Worm (Caenorhabditis elegans): Measurements from ENCODE around the gene ech-1.1.

The ech-1.1 gene

DNA sequence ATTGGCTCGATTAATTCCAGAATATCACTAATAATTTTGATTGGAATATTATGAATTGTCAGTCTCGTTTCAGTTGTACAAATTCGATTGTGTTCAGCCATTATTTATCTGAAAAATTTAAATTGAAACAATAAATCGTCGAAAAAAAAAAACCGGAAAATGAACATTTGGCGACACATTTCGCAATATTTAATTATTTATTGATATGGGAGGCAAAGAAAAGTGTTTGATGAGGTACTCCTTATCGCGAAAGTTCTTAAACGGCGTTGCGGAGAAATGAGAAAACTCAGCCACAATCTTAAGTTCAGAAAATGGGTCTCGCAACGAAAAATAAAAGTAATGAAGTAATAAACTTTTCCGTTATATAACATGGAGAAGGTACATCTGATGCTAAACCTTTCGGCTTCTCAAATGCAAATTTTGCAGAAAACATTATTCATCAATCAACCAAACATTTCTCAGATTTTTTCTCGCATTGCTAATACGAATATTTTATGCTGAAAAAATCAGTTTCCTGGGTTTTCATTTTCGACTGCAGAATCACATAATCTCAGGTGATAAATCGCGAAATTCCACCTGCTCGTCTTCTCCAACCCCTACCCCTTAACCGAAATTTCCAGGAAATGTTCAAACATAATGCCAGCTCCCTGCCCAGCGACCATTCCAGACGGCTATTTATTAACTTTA lies 38.5 kb upstream of the ech-1.1 start, which contains the start of the genes T06E6.15 and sri-7:
Gene T06E6.15 (minus strand): TSS at position 101 of the 687 bp plus-strand sequence.
Gene sri-7 (plus strand): TSS at position 637 of the 687 bp plus-strand sequence.
- no peak for TF ChIP-seq madf-3 (GFP tag; IDR thresholded peaks at IDR 0.05)
- TF ChIP-seq athp-1 (tag; optimal IDR thresholded peaks at IDR 0.05) = no peak
- no peak for TF ChIP-seq dox-1 (GFP tag; IDR thresholded peaks at IDR 0.05)
- no peak for TF ChIP-seq F52B5.7 (tag; optimal IDR thresholded peaks at IDR 0.05)
- TF ChIP-seq F49E8.2 (tag; optimal IDR thresholded peaks at IDR 0.05; ENCODE audit: insufficient read depth) = no peak
- no peak for TF ChIP-seq sdz-38 (tag; optimal IDR thresholded peaks at IDR 0.05)
- no peak for TF ChIP-seq somi-1 (GFP tag; optimal IDR thresholded peaks at IDR 0.05)
- no peak for TF ChIP-seq K12H6.12 (tag; optimal IDR thresholded peaks at IDR 0.05)
- no peak for TF ChIP-seq Y56A3A.18 (GFP tag; IDR thresholded peaks at IDR 0.05)
- no peak for TF ChIP-seq unc-130 (GFP tag; optimal IDR thresholded peaks at IDR 0.05)
- no peak for TF ChIP-seq aptf-3 (GFP tag; IDR thresholded peaks at IDR 0.05)
- TF ChIP-seq repo-1 (tag; optimal IDR thresholded peaks at IDR 0.05) = no peak
- no peak for TF ChIP-seq tbx-9 (tag; optimal IDR thresholded peaks at IDR 0.05; ENCODE audit: borderline replicate concordance)

DNA sequence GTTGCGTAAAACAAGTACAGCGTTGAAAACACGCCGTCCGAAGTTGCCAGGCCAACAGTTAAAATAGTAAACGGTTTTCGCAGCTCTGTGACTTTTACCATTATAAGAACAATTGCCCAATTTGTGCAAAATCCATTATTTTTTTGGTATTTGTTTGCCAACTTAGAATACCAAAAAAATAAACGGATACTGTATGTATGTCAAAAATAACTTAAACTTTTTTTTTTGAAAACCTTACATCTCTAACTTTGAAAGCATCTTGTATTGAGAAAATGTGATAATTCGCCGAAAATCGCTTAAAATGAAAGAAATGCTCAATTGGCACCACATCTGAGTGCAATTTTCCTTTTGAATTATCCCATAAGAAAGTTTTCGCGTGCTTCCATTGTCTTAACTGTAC lies 37.4 kb upstream of the ech-1.1 start, which contains the start of gene fbxa-199:
Gene fbxa-199 (minus strand): TSS at position 101 of the 400 bp plus-strand sequence.
- TF ChIP-seq F37B4.10 (GFP tag; IDR thresholded peaks at IDR 0.05) = no peak
- TF ChIP-seq attf-6 (GFP tag; IDR thresholded peaks at IDR 0.05) = no peak
- no peak for TF ChIP-seq nhr-27 (tag; optimal IDR thresholded peaks at IDR 0.05)
- TF ChIP-seq nhr-90 (tag; optimal IDR thresholded peaks at IDR 0.05) = no peak
- no peak for TF ChIP-seq Y79H2A.3 (GFP tag; conservative IDR thresholded peaks at IDR 0.05)
- no peak for TF ChIP-seq snpc-3.4 (tag; optimal IDR thresholded peaks at IDR 0.05)
- no peak for TF ChIP-seq hmg-20 (GFP tag; IDR thresholded peaks at IDR 0.05)

DNA sequence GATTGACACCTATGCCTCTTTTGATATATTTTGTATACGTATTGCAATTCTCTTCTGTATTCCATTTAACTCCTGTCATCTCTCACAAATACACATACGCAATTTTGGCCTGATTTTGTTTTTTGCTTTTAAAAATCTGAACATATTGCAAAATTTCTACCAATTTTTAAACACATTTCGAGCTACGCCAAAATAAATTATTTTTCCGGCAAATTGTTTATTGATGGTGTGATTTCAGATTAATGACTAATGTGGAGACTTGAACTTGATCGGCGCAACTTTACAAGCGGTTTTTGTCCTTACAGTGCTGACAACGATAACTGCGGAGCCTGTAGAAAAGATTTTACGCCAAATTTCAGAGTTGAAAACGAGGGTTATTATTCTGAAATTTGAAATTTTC lies 35.8 kb upstream of the ech-1.1 start:
- TF ChIP-seq lsl-1 (GFP tag; optimal IDR thresholded peaks at IDR 0.05) = peak; percentile 37
- peak; percentile 21; the same call in 1 of the 2 replicates for TF ChIP-seq Y79H2A.3 (GFP tag; conservative IDR thresholded peaks at IDR 0.05)
- peak; percentile 25; the same call in 1 of the 2 replicates for TF ChIP-seq pbrm-1 (GFP tag; IDR thresholded peaks at IDR 0.05)
- peak; percentile 17 for TF ChIP-seq F10E7.11 (tag; optimal IDR thresholded peaks at IDR 0.05)
- TF ChIP-seq atf-7 (tag; optimal IDR thresholded peaks at IDR 0.05) = no peak
- TF ChIP-seq hsf-1 (GFP tag; IDR thresholded peaks at IDR 0.05) = peak; percentile 83
- no peak for TF ChIP-seq sea-2 (GFP tag; IDR thresholded peaks at IDR 0.05)
- TF ChIP-seq madf-8 (GFP tag; conservative IDR thresholded peaks at IDR 0.05) = peak; percentile 34; the same call in 1 of the 2 replicates
- 0 out of 2 replicates have a peak, but pooled peaks have one; percentile 10 for TF ChIP-seq D2030.7 (GFP tag; IDR thresholded peaks at IDR 0.05)
- peak; percentile 48 for TF ChIP-seq tbp1 (GFP tag; optimal IDR thresholded peaks at IDR 0.05)
- TF ChIP-seq let-607 (tag; optimal IDR thresholded peaks at IDR 0.05) = no peak
- 0 out of 2 replicates have a peak, but pooled peaks have one; percentile 12 for TF ChIP-seq C17E4.6 (GFP tag; IDR thresholded peaks at IDR 0.05)
- peak; percentile 63 for TF ChIP-seq tlf-1 (GFP tag; optimal IDR thresholded peaks at IDR 0.05)
- peak; percentile 75 for TF ChIP-seq Y53G8AR.9 (GFP tag; conservative IDR thresholded peaks at IDR 0.05)
- no peak for TF ChIP-seq cebp-1 (GFP tag; IDR thresholded peaks at IDR 0.05)
- no peak for TF ChIP-seq cebp-1 (tag; optimal IDR thresholded peaks at IDR 0.05)
- peak; percentile 38 for TF ChIP-seq F49E8.2 (tag; optimal IDR thresholded peaks at IDR 0.05; ENCODE audit: insufficient read depth)
- TF ChIP-seq madf-3 (GFP tag; IDR thresholded peaks at IDR 0.05) = 0 out of 2 replicates have a peak, but pooled peaks have one; percentile 16
- peak; percentile 82 for TF ChIP-seq hrde-1 (tag; optimal IDR thresholded peaks at IDR 0.05; ENCODE audit: borderline replicate concordance)
- TF ChIP-seq Y95B8A.8 (GFP tag; IDR thresholded peaks at IDR 0.05) = peak; percentile 56; the same call in 1 of the 2 replicates
- TF ChIP-seq B0336.3 (GFP tag; IDR thresholded peaks at IDR 0.05) = peak; percentile 72; the same call in 1 of the 2 replicates
- peak; percentile 67 for TF ChIP-seq ekl-4 (GFP tag; IDR thresholded peaks at IDR 0.05)
- TF ChIP-seq xnd-1 (tag; optimal IDR thresholded peaks at IDR 0.05) = peak; percentile 51
- no peak for TF ChIP-seq rpc-1 (optimal IDR thresholded peaks at IDR 0.05)
- peak; percentile 10 for TF ChIP-seq rpc-1 (tag; optimal IDR thresholded peaks at IDR 0.05)
- peak; percentile 50; the same call in 1 of the 2 replicates for TF ChIP-seq lin-26 (GFP tag; IDR thresholded peaks at IDR 0.05)
- peak; percentile 13 for TF ChIP-seq snpc-3.4 (tag; optimal IDR thresholded peaks at IDR 0.05)
- no peak for TF ChIP-seq hmg-20 (GFP tag; IDR thresholded peaks at IDR 0.05)
